Fruit fly (Drosophila melanogaster): ENCODE measurements around the gene Gr93b.

Gene Gr93b

DNA sequence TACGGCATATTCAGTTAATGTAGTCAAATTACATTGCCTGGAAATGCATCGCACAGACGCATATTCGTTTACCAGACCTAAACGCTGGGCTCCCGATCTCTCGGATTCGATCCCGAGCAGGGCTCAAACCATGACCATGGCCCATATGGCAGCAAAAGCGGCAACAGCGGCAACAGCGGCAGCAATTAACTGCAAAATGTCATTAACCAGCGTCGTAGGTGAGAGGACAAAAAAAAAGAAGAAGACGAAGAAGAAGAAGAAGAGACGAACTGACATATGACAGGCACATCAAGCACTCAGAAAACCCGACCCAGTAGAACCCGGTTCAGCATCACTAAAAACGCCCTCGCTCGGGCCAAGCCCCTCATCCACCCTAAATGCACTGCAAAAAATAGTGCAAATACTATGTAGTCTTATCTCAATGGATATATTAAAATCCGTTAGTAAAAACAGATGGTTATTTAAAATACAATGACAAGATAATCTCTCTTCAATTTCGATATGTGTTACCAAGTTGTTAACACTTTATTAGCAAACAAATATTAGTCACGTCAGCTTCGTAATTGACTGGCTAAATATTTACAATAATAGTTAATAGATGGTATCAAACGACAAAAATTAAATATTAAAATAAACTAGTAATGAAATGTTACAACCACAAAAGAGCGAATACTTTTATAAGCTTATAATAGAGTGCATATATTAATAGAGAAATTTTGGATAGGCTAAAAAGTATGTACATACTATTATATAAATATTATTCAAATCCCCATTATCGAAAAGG lies 17.6 kb downstream of the Gr93b start:
- TF ChIP-seq gl (tag; optimal IDR thresholded peaks at IDR 0.05), result no peak
- peak; percentile 1 for TF ChIP-seq CG34367 (tag; optimal IDR thresholded peaks at IDR 0.05)
- no peak for TF ChIP-seq CG32121 (GFP tag; IDR thresholded peaks at IDR 0.05)
- peak; percentile 66 for TF ChIP-seq CG15710 (tag; optimal IDR thresholded peaks at IDR 0.05)
- no peak for TF ChIP-seq CG12605 (GFP tag; IDR thresholded peaks at IDR 0.05)
- TF ChIP-seq fd96Ca (GFP tag; IDR thresholded peaks at IDR 0.05), result no peak
- no peak for TF ChIP-seq Snoo (tag; optimal IDR thresholded peaks at IDR 0.05)
- TF ChIP-seq Ets98B (GFP tag; IDR thresholded peaks at IDR 0.05), result no peak
- no peak for TF ChIP-seq CG4496 (GFP tag; IDR thresholded peaks at IDR 0.05)
- peak; percentile 2 for TF ChIP-seq CG8301 (tag; optimal IDR thresholded peaks at IDR 0.05)
- peak; percentile 80 for TF ChIP-seq CG8159 (tag; optimal IDR thresholded peaks at IDR 0.05)
- peak; percentile 40 for TF ChIP-seq CG17806 (tag; optimal IDR thresholded peaks at IDR 0.05)
- no peak for TF ChIP-seq CG13204 (GFP tag; optimal IDR thresholded peaks at IDR 0.05)
- TF ChIP-seq EcR (GFP tag; optimal IDR thresholded peaks at IDR 0.05), result peak; percentile 63
- TF ChIP-seq CG9948 (tag; optimal IDR thresholded peaks at IDR 0.05), result peak; percentile 45
- TF ChIP-seq CG14655 (GFP tag; optimal IDR thresholded peaks at IDR 0.05), result peak; percentile 53

DNA sequence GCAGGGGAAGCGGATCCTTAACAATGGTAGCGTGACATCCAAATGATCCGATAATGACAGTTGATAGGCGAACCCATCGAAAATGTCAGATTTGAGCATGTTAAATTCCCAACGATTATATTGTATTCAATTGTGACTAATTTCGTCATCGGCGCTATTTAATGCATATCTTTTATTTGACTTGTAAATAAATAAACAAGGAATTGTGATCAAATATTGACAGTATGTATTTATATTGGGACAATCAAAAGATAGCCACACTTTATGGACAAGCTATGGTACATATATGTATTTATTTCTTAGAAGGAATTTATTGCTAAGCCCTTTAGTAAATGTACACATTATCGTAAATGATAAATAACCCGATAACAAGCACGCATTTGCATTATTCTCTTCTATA lies 18.4 kb downstream of the Gr93b start:
- TF ChIP-seq rn (GFP tag; IDR thresholded peaks at IDR 0.05) (no peak), CG14655 (GFP tag; optimal IDR thresholded peaks at IDR 0.05) (no peak), CG8301 (tag; optimal IDR thresholded peaks at IDR 0.05) (no peak), CG34367 (tag; optimal IDR thresholded peaks at IDR 0.05) (no peak), CG4496 (GFP tag; IDR thresholded peaks at IDR 0.05) (no peak), Pif1A (GFP tag; optimal IDR thresholded peaks at IDR 0.05) (no peak), Ets98B (GFP tag; IDR thresholded peaks at IDR 0.05) (no peak), gl (tag; optimal IDR thresholded peaks at IDR 0.05) (no peak), EcR (GFP tag; optimal IDR thresholded peaks at IDR 0.05) (no peak), CG10348 (GFP tag; IDR thresholded peaks at IDR 0.05) (no peak), CG8159 (tag; optimal IDR thresholded peaks at IDR 0.05) (no peak)

DNA sequence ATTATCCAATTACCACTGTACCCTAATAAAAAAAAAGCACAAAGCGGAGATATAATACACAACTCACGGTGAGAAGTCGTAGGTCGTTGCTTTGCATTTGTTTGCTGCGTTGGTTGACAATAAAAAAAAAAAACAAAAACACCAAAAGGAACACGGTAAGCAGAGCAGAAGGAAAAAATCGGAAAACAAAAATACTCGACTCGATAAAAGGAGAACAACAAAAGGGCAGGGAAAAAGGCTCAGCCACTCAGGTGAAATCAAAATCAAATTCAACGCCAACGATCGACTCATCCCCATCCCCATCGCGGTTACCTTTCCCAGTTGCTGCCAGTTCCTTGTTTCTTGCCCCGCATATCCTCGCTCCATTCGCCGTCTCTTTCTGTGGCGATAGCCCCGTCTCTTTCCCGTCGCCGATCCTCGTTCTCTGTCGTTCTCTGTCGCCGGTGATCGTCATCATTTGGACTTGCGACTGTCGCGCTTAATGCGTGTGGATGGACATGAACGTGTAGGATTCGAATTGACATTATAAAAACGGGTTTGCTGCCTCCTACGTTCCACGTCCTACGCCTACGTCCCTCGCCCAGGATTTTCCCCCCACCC lies 19.1 kb downstream of the Gr93b start:
- TF ChIP-seq Pif1A (GFP tag; optimal IDR thresholded peaks at IDR 0.05) (no peak), CG9948 (tag; optimal IDR thresholded peaks at IDR 0.05) (no peak), CG10348 (GFP tag; IDR thresholded peaks at IDR 0.05) (no peak), Snoo (tag; optimal IDR thresholded peaks at IDR 0.05) (no peak), CG8301 (tag; optimal IDR thresholded peaks at IDR 0.05) (no peak), CG32121 (GFP tag; IDR thresholded peaks at IDR 0.05) (no peak), Ets98B (GFP tag; IDR thresholded peaks at IDR 0.05) (no peak), CG4496 (GFP tag; IDR thresholded peaks at IDR 0.05) (0 out of 3 replicates have a peak, but pooled peaks have one; percentile 40), EcR (GFP tag; optimal IDR thresholded peaks at IDR 0.05) (peak; percentile 80), CG12605 (GFP tag; IDR thresholded peaks at IDR 0.05) (0 out of 2 replicates have a peak, but pooled peaks have one; percentile 36), fd96Ca (GFP tag; IDR thresholded peaks at IDR 0.05) (no peak), CG8159 (tag; optimal IDR thresholded peaks at IDR 0.05) (no peak), CG14655 (GFP tag; optimal IDR thresholded peaks at IDR 0.05) (peak; percentile 4), CG15710 (tag; optimal IDR thresholded peaks at IDR 0.05) (no peak), rn (GFP tag; IDR thresholded peaks at IDR 0.05) (no peak), D1 (tag; optimal IDR thresholded peaks at IDR 0.05) (no peak), CG17806 (tag; optimal IDR thresholded peaks at IDR 0.05) (no peak), CG13204 (GFP tag; optimal IDR thresholded peaks at IDR 0.05) (peak; percentile 54), Pif1B (GFP tag; optimal IDR thresholded peaks at IDR 0.05) (no peak), CG34367 (tag; optimal IDR thresholded peaks at IDR 0.05) (peak; percentile 48), gl (tag; optimal IDR thresholded peaks at IDR 0.05) (peak; percentile 85)

DNA sequence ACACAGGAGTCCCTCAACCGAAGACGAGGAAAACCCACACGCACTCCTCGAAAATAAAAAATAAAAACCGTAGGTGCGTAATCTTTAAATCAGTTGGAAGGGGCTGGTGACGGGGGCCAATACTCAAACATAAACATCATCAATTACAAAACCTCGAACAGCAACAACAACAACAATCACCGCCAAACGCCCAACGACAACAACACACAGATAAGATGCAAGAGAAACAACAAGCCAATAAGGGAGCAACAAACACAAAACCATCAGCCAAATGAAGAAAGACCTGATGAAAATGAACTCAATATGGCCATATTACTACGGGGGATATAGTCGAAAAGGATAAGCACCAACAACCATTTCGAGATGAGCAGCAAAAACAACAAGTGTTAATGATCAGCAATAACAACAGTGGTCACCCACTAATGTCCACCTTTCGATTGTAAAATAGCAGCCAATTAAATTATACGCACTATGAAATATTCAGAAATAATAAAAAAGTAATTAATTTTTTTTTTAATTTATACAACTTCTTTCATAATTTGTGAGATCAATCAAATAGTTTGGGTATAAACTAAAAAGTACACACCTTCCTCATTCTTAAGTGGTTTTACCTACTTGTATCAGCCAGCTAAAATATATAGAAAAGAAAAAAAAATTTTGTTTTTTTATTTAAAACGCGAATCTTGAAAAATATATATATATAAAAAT lies 19.7 kb downstream of the Gr93b start:
- peak; percentile 38 for TF ChIP-seq Pif1B (GFP tag; optimal IDR thresholded peaks at IDR 0.05)
- peak; percentile 74 for TF ChIP-seq CG9948 (tag; optimal IDR thresholded peaks at IDR 0.05)
- no peak for TF ChIP-seq Ets98B (GFP tag; IDR thresholded peaks at IDR 0.05)
- TF ChIP-seq CG12605 (GFP tag; IDR thresholded peaks at IDR 0.05), result no peak
- no peak for TF ChIP-seq CG13204 (GFP tag; optimal IDR thresholded peaks at IDR 0.05)
- TF ChIP-seq fd96Ca (GFP tag; IDR thresholded peaks at IDR 0.05), result 0 out of 3 replicates have a peak, but pooled peaks have one; percentile 10
- TF ChIP-seq Snoo (tag; optimal IDR thresholded peaks at IDR 0.05), result no peak
- peak; percentile 95 for TF ChIP-seq CG8159 (tag; optimal IDR thresholded peaks at IDR 0.05)
- no peak for TF ChIP-seq gl (tag; optimal IDR thresholded peaks at IDR 0.05)
- peak; percentile 11 for TF ChIP-seq CG34367 (tag; optimal IDR thresholded peaks at IDR 0.05)
- peak; percentile 90 for TF ChIP-seq D1 (tag; optimal IDR thresholded peaks at IDR 0.05)
- TF ChIP-seq CG8301 (tag; optimal IDR thresholded peaks at IDR 0.05), result no peak
- TF ChIP-seq CG4496 (GFP tag; IDR thresholded peaks at IDR 0.05), result no peak
- peak; percentile 50 for TF ChIP-seq CG15710 (tag; optimal IDR thresholded peaks at IDR 0.05)
- TF ChIP-seq rn (GFP tag; IDR thresholded peaks at IDR 0.05), result no peak
- TF ChIP-seq CG32121 (GFP tag; IDR thresholded peaks at IDR 0.05), result no peak
- TF ChIP-seq CG14655 (GFP tag; optimal IDR thresholded peaks at IDR 0.05), result peak; percentile 73
- TF ChIP-seq Pif1A (GFP tag; optimal IDR thresholded peaks at IDR 0.05), result no peak
- TF ChIP-seq CG17806 (tag; optimal IDR thresholded peaks at IDR 0.05), result peak; percentile 91
- no peak for TF ChIP-seq CG10348 (GFP tag; IDR thresholded peaks at IDR 0.05)
- no peak for TF ChIP-seq EcR (GFP tag; optimal IDR thresholded peaks at IDR 0.05)

DNA sequence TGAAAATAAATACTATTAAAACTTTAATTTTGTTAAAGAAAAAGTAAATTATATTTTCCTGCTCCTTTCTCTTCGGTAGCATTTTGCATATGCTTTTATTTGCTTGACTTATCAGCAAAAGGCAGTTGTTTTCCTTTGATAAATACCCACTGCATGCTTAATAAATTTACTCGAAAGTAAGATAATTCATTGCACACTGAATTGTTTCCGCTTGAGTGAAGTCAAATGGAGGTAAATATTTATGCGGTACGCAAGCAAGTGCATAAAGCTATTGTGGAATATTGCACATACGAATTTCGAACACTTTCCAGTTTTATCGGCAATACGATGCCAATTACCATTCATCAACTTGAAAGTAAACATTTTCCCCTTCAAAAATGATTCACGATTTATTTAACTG lies 20.5 kb downstream of the Gr93b start:
- TF ChIP-seq CG13204 (GFP tag; optimal IDR thresholded peaks at IDR 0.05), result no peak
- TF ChIP-seq CG14655 (GFP tag; optimal IDR thresholded peaks at IDR 0.05), result no peak
- no peak for TF ChIP-seq CG10348 (GFP tag; IDR thresholded peaks at IDR 0.05)
- no peak for TF ChIP-seq CG32121 (GFP tag; IDR thresholded peaks at IDR 0.05)
- peak; percentile 4 for TF ChIP-seq CG15710 (tag; optimal IDR thresholded peaks at IDR 0.05)
- peak; percentile 64 for TF ChIP-seq Pif1A (GFP tag; optimal IDR thresholded peaks at IDR 0.05)
- TF ChIP-seq Pif1B (GFP tag; optimal IDR thresholded peaks at IDR 0.05), result peak; percentile 62
- TF ChIP-seq rn (GFP tag; IDR thresholded peaks at IDR 0.05), result no peak
- TF ChIP-seq CG34367 (tag; optimal IDR thresholded peaks at IDR 0.05), result no peak
- TF ChIP-seq CG17806 (tag; optimal IDR thresholded peaks at IDR 0.05), result no peak
- TF ChIP-seq Snoo (tag; optimal IDR thresholded peaks at IDR 0.05), result peak; percentile 36
- no peak for TF ChIP-seq CG8301 (tag; optimal IDR thresholded peaks at IDR 0.05)
- TF ChIP-seq CG12605 (GFP tag; IDR thresholded peaks at IDR 0.05), result no peak
- TF ChIP-seq fd96Ca (GFP tag; IDR thresholded peaks at IDR 0.05), result no peak
- no peak for TF ChIP-seq CG9948 (tag; optimal IDR thresholded peaks at IDR 0.05)
- TF ChIP-seq CG8159 (tag; optimal IDR thresholded peaks at IDR 0.05), result peak; percentile 27
- TF ChIP-seq gl (tag; optimal IDR thresholded peaks at IDR 0.05), result peak; percentile 62
- no peak for TF ChIP-seq D1 (tag; optimal IDR thresholded peaks at IDR 0.05)
- TF ChIP-seq Ets98B (GFP tag; IDR thresholded peaks at IDR 0.05), result no peak
- TF ChIP-seq EcR (GFP tag; optimal IDR thresholded peaks at IDR 0.05), result no peak
- TF ChIP-seq CG4496 (GFP tag; IDR thresholded peaks at IDR 0.05), result no peak

Measured in whole organism, pupa.